Worm (Caenorhabditis elegans) whole organism, L4 larva: ENCODE data around the gene Y82E9BR.18.

Experiments used
- D1046.2 ChIP-seq: fragments of 200-800 bp; sonication (Bioruptor generic); IDR thresholded peaks from 2 replicates; pipeline ENCODE4 v1.3.6; 2022; ENCODE audit warnings: missing genetic modification characterization, missing compliant biosample characterization
- T20F7.1 ChIP-seq: fragments of 200-800 bp; sonication (Bioruptor generic); optimal IDR thresholded peaks from 2 replicates; lab custom pipeline; 2018; ENCODE audit warnings: mild to moderate bottlenecking, missing genetic modification characterization, missing compliant biosample characterization
- aha-1 ChIP-seq: fragments of 150-350 bp; peaks from one replicate; lab custom pipeline; 2014; ENCODE audit warnings: missing biosample characterization, missing genetic modification characterization
- aly-2 ChIP-seq: sonication (generic microtip); optimal IDR thresholded peaks from 2 replicates; lab custom pipeline; 2018; ENCODE audit warnings: missing biosample characterization, missing genetic modification characterization
- ama-1 ChIP-seq: fragments of 150-350 bp; optimal IDR thresholded peaks from 2 replicates; lab custom pipeline; 2014; ENCODE audit warnings: inconsistent platforms, mixed read lengths
- ceh-82 ChIP-seq: sonication (generic microtip); optimal IDR thresholded peaks from 2 replicates; lab custom pipeline; 2017; ENCODE audit warnings: missing biosample characterization, missing genetic modification characterization
- ces-1 ChIP-seq: fragments of 150-350 bp; sonication (generic microtip); optimal IDR thresholded peaks from 4 replicates; lab custom pipeline; 2014; ENCODE audit warnings: missing biosample characterization, missing genetic modification reagents, missing genetic modification characterization
- dpl-1 ChIP-seq: fragments of 150-350 bp; optimal IDR thresholded peaks from 2 replicates; lab custom pipeline; 2014; ENCODE audit warnings: missing biosample characterization, missing genetic modification reagents, missing genetic modification characterization
- fkh-10 ChIP-seq: fragments of 150-350 bp; optimal IDR thresholded peaks from 2 replicates; lab custom pipeline; 2014; ENCODE audit warnings: missing biosample characterization, missing genetic modification reagents, missing genetic modification characterization
- fos-1 ChIP-seq: fragments of 150-350 bp; optimal IDR thresholded peaks from 2 replicates; lab custom pipeline; 2014; ENCODE audit warnings: missing biosample characterization, missing genetic modification characterization
- jun-1 ChIP-seq: fragments of 150-350 bp; optimal IDR thresholded peaks from 2 replicates; lab custom pipeline; 2014; ENCODE audit warnings: missing biosample characterization, missing genetic modification reagents, missing genetic modification characterization
- nhr-10 ChIP-seq: fragments of 150-350 bp; optimal IDR thresholded peaks from 2 replicates; lab custom pipeline; 2014; ENCODE audit warnings: missing biosample characterization, missing genetic modification characterization
- zag-1 ChIP-seq: fragments of 150-350 bp; optimal IDR thresholded peaks from 2 replicates; lab custom pipeline; 2014; ENCODE audit warnings: missing biosample characterization, missing genetic modification characterization

- TF ChIP-seq fkh-10 (peak; percentile 11), T20F7.1 (GFP tag; lab: Kevin White, UChicago) (no peak), jun-1 (tag; lab: Kevin White, UChicago) (no peak), zag-1 (tag; lab: Kevin White, UChicago) (no peak), fos-1 (tag; lab: Kevin White, UChicago) (no peak), D1046.2 (GFP tag; lab: Robert Waterston, UW) (no peak), aha-1 (tag; lab: Kevin White, UChicago) (no peak), ama-1 (no peak), ceh-82 (tag; lab: Kevin White, UChicago) (no peak), dpl-1 (GFP tag; lab: Kevin White, UChicago) (no peak), aly-2 (tag; lab: Kevin White, UChicago) (no peak), ces-1 (GFP tag; lab: Kevin White, UChicago) (no peak), nhr-10 (no peak)
These were observed 53.3 kb downstream of the Y82E9BR.18 start for ce11 chrIII:1429920-1430437.
